Fruit fly (Drosophila melanogaster): Measurements from ENCODE around the gene Mks1.

The Mks1 gene

DNA sequence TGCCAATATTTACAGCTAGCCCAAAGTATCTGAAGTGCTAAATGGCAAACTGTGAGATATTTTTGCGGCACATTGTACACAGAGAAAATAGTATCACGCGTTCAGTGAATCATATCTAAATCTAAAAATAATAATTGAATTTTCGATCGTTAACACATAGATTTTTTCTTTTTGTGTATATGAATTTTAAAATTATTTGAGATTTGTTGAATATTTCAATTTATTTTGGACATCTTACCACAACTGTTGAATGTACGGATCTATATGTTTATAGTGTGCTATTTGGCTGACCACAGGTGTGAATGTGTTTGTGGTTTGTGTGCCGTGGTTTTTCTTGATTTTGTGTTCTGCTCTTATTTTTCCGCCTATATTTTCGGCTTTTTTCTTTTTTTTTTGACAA, 26.6 kb downstream of the Mks1 start (continued):
- TF ChIP-seq Eip75B (GFP tag; optimal IDR thresholded peaks at IDR 0.05) = no peak
- no peak for TF ChIP-seq CG11762 (GFP tag; optimal IDR thresholded peaks at IDR 0.05; ENCODE audit: insufficient read depth)
- TF ChIP-seq fkh (GFP tag; optimal IDR thresholded peaks at IDR 0.05) = no peak
- no peak for TF ChIP-seq vri (GFP tag; optimal IDR thresholded peaks at IDR 0.05)
- TF ChIP-seq lz (GFP tag; optimal IDR thresholded peaks at IDR 0.05) = no peak
- TF ChIP-seq Met (GFP tag; optimal IDR thresholded peaks at IDR 0.05) = peak; percentile 29
- peak; percentile 24 for TF ChIP-seq acj6 (GFP tag; optimal IDR thresholded peaks at IDR 0.05)
- peak; percentile 43 for TF ChIP-seq pdm3 (GFP tag; optimal IDR thresholded peaks at IDR 0.05)
- TF ChIP-seq CG11294 (GFP tag; IDR thresholded peaks at IDR 0.05) = no peak
- TF ChIP-seq fd85E (GFP tag; optimal IDR thresholded peaks at IDR 0.05) = no peak

DNA sequence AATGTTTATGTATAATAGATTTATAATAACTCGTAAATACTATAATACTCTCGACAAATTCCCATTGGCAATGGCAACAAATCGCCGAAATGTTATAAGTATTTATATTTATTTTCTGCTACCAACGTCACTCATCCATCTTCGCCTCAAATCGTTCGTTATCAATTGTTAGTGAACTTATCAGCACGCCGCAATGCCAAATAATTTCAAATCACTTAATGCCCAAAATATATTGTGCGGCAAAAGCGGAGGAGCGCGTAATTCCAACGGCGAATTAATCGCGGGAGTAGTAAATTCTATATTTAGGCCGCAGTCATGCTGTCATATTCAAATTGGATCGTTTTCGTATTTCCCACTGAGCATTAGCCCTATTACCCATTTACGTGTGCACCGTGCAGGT, 27.2 kb downstream of the Mks1 start:
- TF ChIP-seq Smox (GFP tag; optimal IDR thresholded peaks at IDR 0.05) (no peak), fkh (GFP tag; optimal IDR thresholded peaks at IDR 0.05) (no peak), fd85E (GFP tag; optimal IDR thresholded peaks at IDR 0.05) (no peak), dac (GFP tag; optimal IDR thresholded peaks at IDR 0.05) (no peak), CG32006 (GFP tag; optimal IDR thresholded peaks at IDR 0.05) (no peak), CG3919 (GFP tag; optimal IDR thresholded peaks at IDR 0.05) (no peak), Sox14 (GFP tag; optimal IDR thresholded peaks at IDR 0.05) (no peak), fd59A (GFP tag; optimal IDR thresholded peaks at IDR 0.05) (no peak), achi (GFP tag; optimal IDR thresholded peaks at IDR 0.05) (no peak), CG6792 (GFP tag; optimal IDR thresholded peaks at IDR 0.05) (no peak)

DNA sequence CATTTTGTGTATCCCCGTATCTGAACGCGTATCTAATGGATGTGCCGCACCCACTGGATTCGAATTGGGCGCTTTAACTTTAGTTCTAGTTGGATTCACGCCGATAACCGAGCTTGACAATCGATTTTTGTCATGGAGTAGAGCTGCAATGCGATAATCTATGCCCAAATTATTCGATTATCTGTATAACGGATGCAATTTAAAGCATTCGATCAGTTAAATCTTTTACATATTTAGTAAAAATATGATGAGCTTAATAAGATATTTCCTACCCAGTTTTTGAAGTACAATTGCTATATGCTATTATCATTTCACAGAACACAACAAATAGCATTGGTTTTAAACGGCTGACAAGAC, 29.2 kb downstream of the Mks1 start:
- no peak for TF ChIP-seq CG6276 (GFP tag; optimal IDR thresholded peaks at IDR 0.05)
- no peak for TF ChIP-seq CG10669 (GFP tag; optimal IDR thresholded peaks at IDR 0.05)
- TF ChIP-seq Sox15 (GFP tag; optimal IDR thresholded peaks at IDR 0.05) = no peak
- TF ChIP-seq CG6808 (GFP tag; optimal IDR thresholded peaks at IDR 0.05) = no peak
- TF ChIP-seq Smox (GFP tag; optimal IDR thresholded peaks at IDR 0.05) = no peak
- TF ChIP-seq CG3919 (GFP tag; optimal IDR thresholded peaks at IDR 0.05) = no peak
- no peak for TF ChIP-seq CG8319 (GFP tag; optimal IDR thresholded peaks at IDR 0.05)
- no peak for TF ChIP-seq CG6163 (GFP tag; IDR thresholded peaks at IDR 0.05)
- TF ChIP-seq svp (GFP tag) = no peak
- no peak for TF ChIP-seq Hr39 (GFP tag; optimal IDR thresholded peaks at IDR 0.05)
- no peak for TF ChIP-seq Ets21C (GFP tag; optimal IDR thresholded peaks at IDR 0.05)
- no peak for TF ChIP-seq CG3032 (tag; optimal IDR thresholded peaks at IDR 0.05)
- no peak for TF ChIP-seq Sox14 (GFP tag; optimal IDR thresholded peaks at IDR 0.05)
- TF ChIP-seq topi (GFP tag; optimal IDR thresholded peaks at IDR 0.05) = no peak
- no peak for TF ChIP-seq CG7368 (GFP tag; optimal IDR thresholded peaks at IDR 0.05)
- TF ChIP-seq fd85E (GFP tag; optimal IDR thresholded peaks at IDR 0.05) = no peak
- TF ChIP-seq CG4318 (GFP tag; optimal IDR thresholded peaks at IDR 0.05) = no peak
- no peak for TF ChIP-seq dsx (GFP tag; optimal IDR thresholded peaks at IDR 0.05; ENCODE audit: poor library complexity, severe bottlenecking)
- no peak for TF ChIP-seq CG8119 (GFP tag; IDR thresholded peaks at IDR 0.05)

DNA sequence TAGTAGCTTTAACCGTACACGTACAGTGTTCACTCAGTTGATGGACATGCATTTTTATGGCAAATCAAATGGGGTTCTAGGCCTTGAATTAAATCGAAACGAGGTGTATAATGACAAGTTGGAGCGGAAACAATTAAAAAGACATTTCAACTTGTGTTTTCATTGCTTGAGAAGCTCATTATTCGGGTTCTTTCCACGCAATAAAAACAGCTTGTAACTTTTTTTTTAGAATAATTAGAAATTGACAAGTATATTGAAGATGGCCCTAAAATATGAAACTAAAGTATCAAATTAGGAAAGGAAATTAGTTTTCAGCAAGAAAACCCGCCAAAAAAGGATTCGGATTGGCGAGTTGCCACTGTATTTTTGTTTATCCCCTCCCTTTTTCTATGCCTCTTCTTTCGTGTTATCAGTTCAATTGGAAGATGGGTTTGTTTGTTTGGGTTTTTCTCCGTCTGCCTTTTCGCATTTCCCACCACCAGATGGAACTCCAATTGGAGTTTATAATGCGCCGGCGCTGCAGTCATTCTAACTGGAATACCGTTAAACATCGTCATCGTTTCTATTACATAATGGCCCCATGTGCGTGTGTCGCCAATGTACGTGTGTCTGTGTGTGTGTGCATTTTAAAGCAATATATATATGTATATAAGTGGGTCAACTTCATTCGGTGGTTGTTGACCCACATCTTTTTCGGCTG, 29.7 kb downstream of the Mks1 start:
- TF ChIP-seq CG3032 (tag; optimal IDR thresholded peaks at IDR 0.05) = no peak
- peak; percentile 14 for TF ChIP-seq Hr4 (GFP tag; optimal IDR thresholded peaks at IDR 0.05)
- 0 out of 3 replicates have a peak, but pooled peaks have one; percentile 5 for TF ChIP-seq eg (GFP tag; IDR thresholded peaks at IDR 0.05)
- TF ChIP-seq CG6163 (GFP tag; IDR thresholded peaks at IDR 0.05) = no peak
- TF ChIP-seq CG4318 (GFP tag; optimal IDR thresholded peaks at IDR 0.05) = no peak
- TF ChIP-seq CG32006 (GFP tag; optimal IDR thresholded peaks at IDR 0.05) = peak; percentile 36
- TF ChIP-seq CG9139 (GFP tag; optimal IDR thresholded peaks at IDR 0.05) = no peak
- no peak for TF ChIP-seq Ets96B (tag; optimal IDR thresholded peaks at IDR 0.05)
